Fruit fly (Drosophila melanogaster): ENCODE results near the gene MESK4.

DNA sequence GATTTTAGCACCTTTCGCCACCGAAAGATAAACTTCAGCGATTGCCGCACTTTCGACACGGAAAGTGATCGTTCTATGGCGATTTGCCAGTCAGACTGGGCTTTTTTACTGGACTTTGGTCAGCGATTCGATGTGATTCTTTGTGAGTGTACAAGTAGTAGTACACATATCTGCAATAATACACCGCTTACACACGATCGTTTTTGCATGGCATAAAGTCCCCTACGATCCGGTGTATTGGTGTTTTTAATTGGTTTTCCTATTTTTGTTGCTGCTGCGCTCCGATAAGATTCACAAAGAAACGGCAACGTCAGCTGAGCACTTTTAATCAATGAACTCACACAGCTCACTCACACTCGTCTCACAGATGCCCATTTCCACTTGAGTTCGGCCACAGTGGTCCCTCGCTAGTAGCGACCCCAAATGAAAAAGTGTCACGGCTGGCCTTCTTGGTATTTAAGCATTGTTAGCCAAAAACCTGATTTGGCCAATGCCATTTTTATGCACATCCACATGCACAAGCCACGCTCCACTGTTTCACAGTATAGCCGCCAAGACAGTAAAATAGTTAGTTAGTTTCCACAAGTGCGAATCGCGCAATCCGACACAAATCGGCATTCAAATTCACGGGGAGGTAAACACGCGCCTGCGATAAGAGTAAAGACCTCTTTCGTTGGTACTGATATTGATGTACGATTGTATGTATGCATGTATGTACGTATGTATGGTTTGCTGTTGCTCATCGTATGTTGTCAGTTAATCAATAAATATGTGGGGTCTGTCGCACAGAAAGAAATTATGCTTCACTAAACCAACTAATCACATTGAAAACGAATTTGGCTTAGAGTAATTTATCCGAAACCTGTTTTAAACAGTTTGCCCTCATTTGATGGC lies 2.2 kb upstream of the MESK4 start:
- TF ChIP-seq Blimp-1 (GFP tag; optimal IDR thresholded peaks at IDR 0.05) (peak; percentile 74), Sox102F (GFP tag; optimal IDR thresholded peaks at IDR 0.05) (peak; percentile 88), Lpt (GFP tag; optimal IDR thresholded peaks at IDR 0.05) (peak; percentile 87), Smox (GFP tag; optimal IDR thresholded peaks at IDR 0.05) (peak; percentile 87), CG31627 (GFP tag; optimal IDR thresholded peaks at IDR 0.05) (peak; percentile 93), Eip78C (GFP tag) (peak; percentile 96), Met (GFP tag; optimal IDR thresholded peaks at IDR 0.05) (peak; percentile 92), OdsH (GFP tag; optimal IDR thresholded peaks at IDR 0.05) (peak; percentile 90), spab (GFP tag; optimal IDR thresholded peaks at IDR 0.05) (peak; percentile 82), svp (GFP tag) (peak; percentile 97), Eip75B (GFP tag; optimal IDR thresholded peaks at IDR 0.05) (peak; percentile 89), topi (GFP tag; optimal IDR thresholded peaks at IDR 0.05) (peak; percentile 88)
